Worm (Caenorhabditis elegans) whole organism, L1 larva: ENCODE data around the gene pho-8.

Experiments
- C04F5.9 ChIP-seq: sonication (generic microtip); optimal IDR thresholded peaks from 2 replicates; lab custom pipeline; 2016; ENCODE audit warnings: missing genetic modification characterization, missing compliant biosample characterization
- F16B12.6 ChIP-seq: fragments of 150-350 bp; optimal IDR thresholded peaks from 2 replicates; lab custom pipeline; 2014; ENCODE audit warnings: missing biosample characterization, missing genetic modification characterization
- aha-1 ChIP-seq: fragments of 150-350 bp; optimal IDR thresholded peaks from 2 replicates; lab custom pipeline; 2014; ENCODE audit warnings: missing biosample characterization, missing genetic modification characterization
- ces-1 ChIP-seq: fragments of 150-350 bp; optimal IDR thresholded peaks from 2 replicates; lab custom pipeline; 2014; ENCODE audit warnings: missing biosample characterization, missing genetic modification reagents, missing genetic modification characterization
- hlh-4 ChIP-seq: sonication (generic microtip); optimal IDR thresholded peaks from 2 replicates; lab custom pipeline; 2016; ENCODE audit warnings: mild to moderate bottlenecking, missing genetic modification characterization, missing compliant biosample characterization
- lin-14 ChIP-seq: fragments of 200-800 bp; sonication (Bioruptor generic); optimal IDR thresholded peaks from 2 replicates; lab custom pipeline; 2018; ENCODE audit warnings: mild to moderate bottlenecking, missing genetic modification characterization, moderate library complexity, missing compliant biosample characterization
- lin-35 ChIP-seq, 2 experiments: fragments of 150-350 bp; optimal IDR thresholded peaks; 2 replicates each; lab custom pipeline; 2014; ENCODE audit warnings: missing biosample characterization in 2 of 2, missing genetic modification characterization in 2 of 2, missing genetic modification reagents in 2 of 2
- lin-39 ChIP-seq: fragments of 150-350 bp; optimal IDR thresholded peaks from 2 replicates; lab custom pipeline; 2014; ENCODE audit warnings: missing biosample characterization, missing genetic modification reagents, missing genetic modification characterization
- mdl-1 ChIP-seq, 2 experiments: fragments of 150-350 bp; optimal IDR thresholded peaks; 2 replicates each; lab custom pipeline; 2014 to 2017; ENCODE audit warnings: missing biosample characterization in 2 of 2, missing genetic modification characterization in 2 of 2, inconsistent platforms in 1 of 2
- nhr-11 ChIP-seq: fragments of 150-350 bp; optimal IDR thresholded peaks from 2 replicates; lab custom pipeline; 2014; ENCODE audit warnings: missing biosample characterization, missing genetic modification characterization
- nhr-237 ChIP-seq: fragments of 150-350 bp; optimal IDR thresholded peaks from 2 replicates; lab custom pipeline; 2014; ENCODE audit warnings: missing biosample characterization, missing genetic modification characterization
- snpc-4 ChIP-seq: fragments of 150-350 bp; optimal IDR thresholded peaks from 2 replicates; lab custom pipeline; 2014; ENCODE audit warnings: missing biosample characterization, missing genetic modification characterization
- sox-4 ChIP-seq: sonication (generic microtip); optimal IDR thresholded peaks from 2 replicates; lab custom pipeline; 2016; ENCODE audit warnings: missing genetic modification characterization, missing compliant biosample characterization
- vab-15 ChIP-seq: sonication (generic microtip); optimal IDR thresholded peaks from 2 replicates; lab custom pipeline; 2017; ENCODE audit warnings: missing genotype, mild to moderate bottlenecking, missing genetic modification characterization, missing compliant biosample characterization

DNA sequence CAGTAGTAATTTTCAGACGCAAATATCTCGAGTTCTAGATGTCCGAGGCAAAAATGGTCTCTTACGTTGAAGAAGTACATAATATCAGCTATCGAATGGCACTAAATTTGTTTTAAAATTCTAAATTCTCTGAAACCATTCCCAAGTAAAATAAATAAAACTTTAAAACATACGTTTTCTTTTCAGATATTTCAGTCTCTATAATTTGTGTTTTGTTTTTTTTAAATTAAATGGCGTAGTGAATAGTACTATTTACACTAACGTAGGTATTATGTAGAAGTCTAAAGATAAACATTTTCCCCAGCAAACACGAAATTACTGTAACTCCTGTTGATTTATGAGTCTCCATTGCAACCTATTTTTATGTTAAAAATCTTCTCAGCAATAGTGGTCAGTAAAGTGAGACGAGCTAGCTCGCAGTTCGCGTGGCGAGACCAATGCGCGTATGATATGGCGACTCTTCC is 16.1 kb upstream of the pho-8 start:
- TF ChIP-seq ces-1 (no peak), snpc-4 (tag; lab: Kevin White, UChicago) (no peak), sox-4 (tag; lab: Kevin White, UChicago) (no peak), aha-1 (tag; lab: Kevin White, UChicago) (no peak), hlh-4 (tag; lab: Kevin White, UChicago) (no peak), nhr-237 (tag; lab: Kevin White, UChicago) (no peak), lin-14 (GFP tag; lab: Kevin White, UChicago) (no peak), lin-39 (tag; lab: Kevin White, UChicago) (no peak), C04F5.9 (tag; lab: Kevin White, UChicago) (no peak), mdl-1 (tag; optimal IDR thresholded peaks at IDR 0.05; lab: Kevin White, UChicago) (no peak), lin-35 (GFP tag; optimal IDR thresholded peaks at IDR 0.05; lab: Kevin White, UChicago) (no peak), nhr-11 (tag; lab: Kevin White, UChicago) (no peak), vab-15 (tag; lab: Kevin White, UChicago) (no peak), F16B12.6 (no peak)
